Worm (Caenorhabditis elegans) whole organism, L4 larva: Measurements from ENCODE around the gene F59A7.5.

Experiments used
- F26F4.8 ChIP-seq: fragments of 200-800 bp; sonication (Bioruptor generic); conservative IDR thresholded peaks from 2 replicates; pipeline ENCODE4 v1.3.6; 2022; ENCODE audit warnings: missing genetic modification characterization, missing compliant biosample characterization
- F37D6.2 ChIP-seq: sonication (generic microtip); optimal IDR thresholded peaks from 2 replicates; lab custom pipeline; 2016; ENCODE audit warnings: mild to moderate bottlenecking, missing genetic modification characterization, missing compliant biosample characterization
- F44E2.7 ChIP-seq: fragments of 200-800 bp; sonication (Bioruptor generic); IDR thresholded peaks from 2 replicates; pipeline ENCODE4 v2.1.2; 2022; ENCODE audit warnings: missing genetic modification characterization, missing compliant biosample characterization
- T26A8.4 ChIP-seq: fragments of 200-800 bp; sonication (Bioruptor generic); IDR thresholded peaks from 2 replicates; pipeline ENCODE4 v1.3.6; 2022; ENCODE audit warnings: missing genetic modification characterization, missing compliant biosample characterization
- Y48G9A.11 ChIP-seq: fragments of 200-800 bp; sonication (Bioruptor generic); IDR thresholded peaks from 2 replicates; pipeline ENCODE4 v1.3.6; 2022; ENCODE audit warnings: missing genetic modification reagents, missing genetic modification characterization, missing compliant biosample characterization
- ama-1 ChIP-seq: fragments of 150-350 bp; optimal IDR thresholded peaks from 2 replicates; lab custom pipeline; 2014; ENCODE audit warnings: inconsistent platforms, mixed read lengths
- ceh-20 ChIP-seq: fragments of 200-800 bp; sonication (Bioruptor generic); IDR thresholded peaks from 2 replicates; pipeline ENCODE4 v1.3.6; 2022; ENCODE audit warnings: missing genetic modification reagents, missing genetic modification characterization, missing compliant biosample characterization
- ceh-44 ChIP-seq: fragments of 200-800 bp; sonication (Bioruptor generic); IDR thresholded peaks from 2 replicates; pipeline ENCODE4 v1.3.6; 2022; ENCODE audit warnings: missing genetic modification reagents, missing genetic modification characterization, missing compliant biosample characterization
- ces-1 ChIP-seq: fragments of 150-350 bp; sonication (generic microtip); optimal IDR thresholded peaks from 4 replicates; lab custom pipeline; 2014; ENCODE audit warnings: missing biosample characterization, missing genetic modification reagents, missing genetic modification characterization
- cey-2 ChIP-seq: sonication (generic microtip); optimal IDR thresholded peaks from 3 replicates; lab custom pipeline; 2017; ENCODE audit warnings: missing genetic modification characterization, mild to moderate bottlenecking, missing compliant biosample characterization, antibody characterized with exemption, borderline replicate concordance; ENCODE audit not compliant: insufficient read depth
- daf-16 ChIP-seq, 3 experiments: sonication (generic microtip); optimal IDR thresholded peaks; 2 replicates each; lab custom pipeline; 2016 to 2017; ENCODE audit warnings: missing genetic modification characterization in 3 of 3, missing genetic modification reagents in 3 of 3, mild to moderate bottlenecking in 2 of 3, missing compliant biosample characterization in 2 of 3, missing biosample characterization in 1 of 3, moderate library complexity in 1 of 3
- daf-19 ChIP-seq: fragments of 200-800 bp; sonication (Bioruptor generic); conservative IDR thresholded peaks from 2 replicates; pipeline ENCODE4 v1.3.6; 2022; ENCODE audit warnings: missing genetic modification characterization, missing compliant biosample characterization
- daf-8 ChIP-seq: fragments of 200-800 bp; sonication (Bioruptor generic); IDR thresholded peaks from 2 replicates; pipeline ENCODE4 v1.3.6; 2022; ENCODE audit warnings: missing genetic modification characterization, missing compliant biosample characterization
- dmd-9 ChIP-seq: fragments of 200-800 bp; sonication (Bioruptor generic); IDR thresholded peaks from 2 replicates; pipeline ENCODE4 v1.3.6; 2022; ENCODE audit warnings: missing genetic modification reagents, missing genetic modification characterization, missing compliant biosample characterization
- dpl-1 ChIP-seq: fragments of 150-350 bp; optimal IDR thresholded peaks from 2 replicates; lab custom pipeline; 2014; ENCODE audit warnings: missing biosample characterization, missing genetic modification reagents, missing genetic modification characterization
- dve-1 ChIP-seq: sonication (generic microtip); optimal IDR thresholded peaks from 2 replicates; lab custom pipeline; 2017; ENCODE audit warnings: antibody characterized with exemption, mild to moderate bottlenecking, missing genetic modification characterization, missing compliant biosample characterization; ENCODE audit not compliant: insufficient read depth
- fos-1 ChIP-seq: fragments of 150-350 bp; optimal IDR thresholded peaks from 2 replicates; lab custom pipeline; 2014; ENCODE audit warnings: missing biosample characterization, missing genetic modification characterization
- hif-1 ChIP-seq, 2 experiments: sonication (generic microtip); optimal IDR thresholded peaks; 2 replicates each; lab custom pipeline; 2016 to 2017; ENCODE audit warnings: missing compliant biosample characterization in 2 of 2, missing genetic modification characterization in 2 of 2, missing genetic modification reagents in 2 of 2, missing genotype in 2 of 2, mild to moderate bottlenecking in 1 of 2
- hlh-11 ChIP-seq: fragments of 200-800 bp; sonication (Bioruptor generic); optimal IDR thresholded peaks from 2 replicates; lab custom pipeline; 2018; ENCODE audit warnings: mild to moderate bottlenecking, missing genetic modification characterization, missing compliant biosample characterization
- hmg-1.1 ChIP-seq: fragments of 200-800 bp; sonication (Bioruptor generic); IDR thresholded peaks from 2 replicates; pipeline ENCODE4 v1.3.6; 2022; ENCODE audit warnings: missing genetic modification reagents, missing genetic modification characterization, missing compliant biosample characterization
- lin-38 ChIP-seq: fragments of 200-800 bp; sonication (Bioruptor generic); IDR thresholded peaks from 2 replicates; pipeline ENCODE4 v1.3.6; 2022; ENCODE audit warnings: missing genetic modification reagents, missing genetic modification characterization, missing compliant biosample characterization
- lsy-2 ChIP-seq, 2 experiments: fragments of 150-350 bp in 1 of 2; sonication (generic microtip) in 1 of 2; optimal IDR thresholded peaks; 2 replicates each; lab custom pipeline; 2014 to 2017; ENCODE audit warnings: missing biosample characterization in 2 of 2, missing genetic modification characterization in 2 of 2
- madf-5 ChIP-seq, 2 experiments: fragments of 200-800 bp; sonication (Bioruptor generic); IDR thresholded peaks; 2 replicates each; pipeline ENCODE4 v1.3.6; 2022; ENCODE audit warnings: missing compliant biosample characterization in 2 of 2, missing genetic modification characterization in 2 of 2
- mdl-1 ChIP-seq, 2 experiments: fragments of 150-350 bp in 1 of 2; sonication (generic microtip) in 1 of 2; optimal IDR thresholded peaks; 2 replicates each; lab custom pipeline; 2014 to 2017; ENCODE audit warnings: missing biosample characterization in 2 of 2, missing genetic modification characterization in 2 of 2
- mdt-29 ChIP-seq: fragments of 200-800 bp; sonication (Bioruptor generic); IDR thresholded peaks from 2 replicates; pipeline ENCODE4 v1.3.6; 2022; ENCODE audit warnings: missing genetic modification reagents, missing genetic modification characterization, missing compliant biosample characterization
- mxl-2 ChIP-seq: fragments of 200-800 bp; sonication (Bioruptor generic); conservative IDR thresholded peaks from 2 replicates; pipeline ENCODE4 v1.3.6; 2022; ENCODE audit warnings: missing genetic modification reagents, missing genetic modification characterization, missing compliant biosample characterization
- nhr-237 ChIP-seq: sonication (generic microtip); optimal IDR thresholded peaks from 2 replicates; lab custom pipeline; 2017; ENCODE audit warnings: missing biosample characterization, missing genetic modification characterization
- nhr-25 ChIP-seq: sonication (generic microtip); optimal IDR thresholded peaks from 2 replicates; lab custom pipeline; 2017; ENCODE audit warnings: missing genetic modification characterization, mild to moderate bottlenecking, missing compliant biosample characterization, antibody characterized with exemption, moderate library complexity, borderline replicate concordance; ENCODE audit not compliant: insufficient read depth
- nhr-28 ChIP-seq: fragments of 150-350 bp; optimal IDR thresholded peaks from 2 replicates; lab custom pipeline; 2014; ENCODE audit warnings: missing biosample characterization, missing genetic modification characterization
- nhr-41 ChIP-seq: fragments of 200-800 bp; sonication (Bioruptor generic); IDR thresholded peaks from 2 replicates; pipeline ENCODE4 v1.3.6; 2022; ENCODE audit warnings: missing genetic modification reagents, missing genetic modification characterization, missing compliant biosample characterization
- nhr-77 ChIP-seq: fragments of 150-350 bp; optimal IDR thresholded peaks from 2 replicates; lab custom pipeline; 2014; ENCODE audit warnings: missing biosample characterization, missing genetic modification characterization
- php-3 ChIP-seq: fragments of 200-800 bp; sonication (Bioruptor generic); IDR thresholded peaks from 2 replicates; pipeline ENCODE4 v1.3.6; 2022; ENCODE audit warnings: missing genetic modification reagents, missing genetic modification characterization, missing compliant biosample characterization
- pqm-1 ChIP-seq: sonication (generic microtip); optimal IDR thresholded peaks from 2 replicates; lab custom pipeline; 2017; ENCODE audit warnings: missing biosample characterization, missing genetic modification characterization
- saeg-2 ChIP-seq: fragments of 200-800 bp; sonication (Bioruptor generic); IDR thresholded peaks from 2 replicates; pipeline ENCODE4 v1.3.6; 2022; ENCODE audit warnings: missing genetic modification reagents, missing genetic modification characterization, missing compliant biosample characterization
- skn-1 ChIP-seq: fragments of 150-350 bp; optimal IDR thresholded peaks from 2 replicates; lab custom pipeline; 2014; ENCODE audit warnings: missing biosample characterization, missing genetic modification characterization
- snpc-1.2 ChIP-seq: fragments of 200-800 bp; sonication (Bioruptor generic); IDR thresholded peaks from 2 replicates; pipeline ENCODE4 v1.3.6; 2022; ENCODE audit warnings: missing genetic modification reagents, missing genetic modification characterization, missing compliant biosample characterization
- snpc-4 ChIP-seq: fragments of 150-350 bp; optimal IDR thresholded peaks from 2 replicates; lab custom pipeline; 2014; ENCODE audit warnings: missing biosample characterization, missing genetic modification characterization
- tra-1 ChIP-seq: fragments of 200-800 bp; sonication (Bioruptor generic); IDR thresholded peaks from 2 replicates; pipeline ENCODE4 v1.3.6; 2022; ENCODE audit warnings: missing genetic modification reagents, missing genetic modification characterization, missing compliant biosample characterization
- unc-62 ChIP-seq, 3 experiments: fragments of 150-350 bp in 1 of 3; sonication (generic microtip); optimal IDR thresholded peaks in 2 of 3; peaks in 1 of 3; 1 replicate in 1 of 3; 2 replicates in 2 of 3; lab custom pipeline; 2014 to 2017; ENCODE audit warnings: missing biosample characterization in 3 of 3, missing genetic modification characterization in 3 of 3, missing genetic modification reagents in 3 of 3, missing genotype in 1 of 3
- zfp-3 ChIP-seq: fragments of 200-800 bp; sonication (Bioruptor generic); conservative IDR thresholded peaks from 2 replicates; pipeline ENCODE4 v1.3.6; 2022; ENCODE audit warnings: missing genetic modification reagents, missing genetic modification characterization, missing compliant biosample characterization
- zip-11 ChIP-seq: fragments of 200-800 bp; sonication (Bioruptor generic); IDR thresholded peaks from 2 replicates; pipeline ENCODE4 v1.3.6; 2022; ENCODE audit warnings: missing genetic modification characterization, missing compliant biosample characterization

The F59A7.5 gene

DNA sequence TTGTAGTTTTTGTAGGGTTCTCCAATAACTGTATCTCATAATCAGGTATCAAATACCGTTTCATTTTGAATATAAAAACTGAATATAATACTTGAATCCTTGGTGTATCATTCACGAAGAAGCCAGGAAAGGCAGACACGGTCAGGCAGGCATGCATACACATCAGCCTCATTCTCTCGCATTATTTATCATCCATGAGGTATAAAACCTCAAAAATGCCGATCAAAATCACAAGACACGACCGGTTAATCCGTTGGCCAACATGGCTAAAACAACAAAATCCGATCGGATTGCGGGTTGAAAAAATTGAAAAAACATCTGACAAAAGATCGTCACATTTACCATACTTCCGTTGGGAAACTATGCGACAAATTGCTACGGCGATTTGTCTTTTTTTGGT is at the start of gene F59A7.5:
Gene F59A7.5 (plus strand): TSS at position 301 of the 400 bp plus-strand sequence.
- TF ChIP-seq php-3 (GFP tag; lab: Robert Waterston, UW) (no peak), unc-62 (GFP tag; optimal IDR thresholded peaks at IDR 0.05 in 1 of 2; lab: Kevin White, UChicago) (peak in 1 of 2 experiments; percentile 13), unc-62 (tag; optimal IDR thresholded peaks at IDR 0.05; lab: Kevin White, UChicago) (no peak), ceh-44 (GFP tag; lab: Robert Waterston, UW) (no peak), daf-8 (no peak)

DNA sequence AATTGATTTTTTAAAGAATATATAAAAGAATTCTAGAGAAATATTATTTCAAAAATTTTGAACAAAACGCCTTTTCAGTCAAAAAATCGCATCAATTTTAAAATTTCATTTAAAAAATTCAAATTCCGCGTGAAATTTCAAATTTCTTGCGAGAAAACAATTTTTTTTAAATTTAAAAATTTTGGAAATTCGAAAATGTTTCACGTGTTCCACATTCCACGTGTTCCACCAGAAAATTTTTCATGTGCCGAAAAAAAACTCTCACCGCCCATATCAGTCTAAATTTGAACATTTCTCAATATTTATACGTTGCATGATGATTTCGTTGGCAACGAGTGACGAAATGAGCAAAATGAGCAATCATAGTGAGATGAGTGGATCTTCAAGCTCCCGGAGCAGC is 47.4 kb upstream of the F59A7.5 start, which contains the start of gene fbxa-201:
Gene fbxa-201 (plus strand): TSS at position 301 of the 400 bp plus-strand sequence.
- TF ChIP-seq hif-1 (tag; optimal IDR thresholded peaks at IDR 0.05; lab: Kevin White, UChicago): no peak
- TF ChIP-seq pqm-1 (tag; lab: Kevin White, UChicago): no peak
- no peak for TF ChIP-seq ama-1 (lab: Kevin White, UChicago)
- no peak for TF ChIP-seq dpl-1 (GFP tag; lab: Kevin White, UChicago)
- no peak for TF ChIP-seq ces-1
- no peak for TF ChIP-seq mdl-1 (tag; optimal IDR thresholded peaks at IDR 0.05; lab: Kevin White, UChicago)
- TF ChIP-seq cey-2 (tag; lab: Kevin White, UChicago): no peak
- TF ChIP-seq hmg-1.1: no peak
- no peak for TF ChIP-seq mdt-29
- no peak for TF ChIP-seq nhr-41 (GFP tag; lab: Robert Waterston, UW)
- TF ChIP-seq nhr-237: no peak
- TF ChIP-seq mxl-2 (GFP tag; lab: Robert Waterston, UW): no peak
- no peak for TF ChIP-seq madf-5 (GFP tag; IDR thresholded peaks at IDR 0.05; lab: Robert Waterston, UW)
- no peak for TF ChIP-seq zip-11
- no peak for TF ChIP-seq T26A8.4 (GFP tag; lab: Robert Waterston, UW)
- TF ChIP-seq lin-38 (GFP tag; lab: Robert Waterston, UW): no peak
- TF ChIP-seq tra-1 (GFP tag; lab: Robert Waterston, UW): no peak
- TF ChIP-seq skn-1: no peak

DNA sequence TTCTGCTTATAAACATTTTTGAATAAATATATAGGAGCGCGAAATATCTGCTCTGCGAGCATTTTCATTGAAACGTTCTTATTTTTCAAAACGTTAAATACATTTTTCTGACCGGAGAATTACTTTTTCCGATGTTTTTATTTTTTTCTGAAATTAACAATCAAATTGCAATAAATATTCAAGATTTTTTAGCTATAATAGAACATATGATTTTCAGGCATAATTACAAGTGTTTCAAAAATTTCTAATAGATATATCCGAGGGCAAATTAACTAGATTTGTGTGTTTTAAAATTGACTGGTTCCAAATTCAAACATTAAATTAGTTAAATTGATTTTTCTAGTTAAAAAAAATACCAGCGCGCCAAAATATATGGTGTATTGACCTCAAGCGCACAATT is 43.5 kb upstream of the F59A7.5 start, which contains the start of gene T08B1.4:
Gene T08B1.4 (plus strand): TSS at position 301 of the 400 bp plus-strand sequence.
- TF ChIP-seq zfp-3 (GFP tag; lab: Robert Waterston, UW): no peak
- no peak for TF ChIP-seq F44E2.7 (GFP tag; lab: Robert Waterston, UW)
- TF ChIP-seq, all 104 proteins: peak for 0

DNA sequence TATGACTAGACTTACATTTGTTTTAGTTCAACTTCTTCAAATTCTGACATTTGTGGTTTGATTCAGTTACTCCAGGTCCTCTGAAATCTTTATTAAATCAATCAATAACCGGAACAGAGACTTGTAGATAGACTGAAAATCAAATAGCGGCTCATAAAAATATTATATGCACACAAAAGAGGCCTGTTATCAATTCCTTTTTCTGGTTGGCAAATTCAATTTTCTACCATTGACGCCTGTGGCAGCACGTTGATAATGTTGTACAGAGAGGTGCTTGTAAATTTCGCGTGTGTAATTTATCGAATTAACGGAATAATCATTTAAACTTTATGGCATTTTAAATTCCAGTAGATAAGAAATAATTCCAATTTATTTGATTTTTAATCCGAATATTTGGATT is 35.5 kb upstream of the F59A7.5 start, which contains the start of gene T08B1.1:
Gene T08B1.1 (minus strand): TSS at position 92 of the 400 bp plus-strand sequence.
- TF ChIP-seq pqm-1 (tag; lab: Kevin White, UChicago) (peak; percentile 89), ceh-20 (GFP tag; lab: Robert Waterston, UW) (peak; percentile 45; the same call in 1 of the 2 replicates), nhr-28 (tag; lab: Kevin White, UChicago) (peak; percentile 0), snpc-1.2 (GFP tag; lab: Robert Waterston, UW) (no peak), dmd-9 (GFP tag; lab: Robert Waterston, UW) (no peak), mdl-1 (tag; optimal IDR thresholded peaks at IDR 0.05; lab: Kevin White, UChicago) (peak in 1 of 2 experiments; percentile 5), lsy-2 (tag; optimal IDR thresholded peaks at IDR 0.05; lab: Kevin White, UChicago) (no peak), fos-1 (no peak), Y48G9A.11 (GFP tag; lab: Robert Waterston, UW) (no peak), snpc-4 (tag; lab: Kevin White, UChicago) (no peak), daf-19 (GFP tag; lab: Robert Waterston, UW) (no peak), daf-16 (GFP tag; optimal IDR thresholded peaks at IDR 0.05; lab: Kevin White, UChicago) (no peak), daf-16 (tag; optimal IDR thresholded peaks at IDR 0.05; lab: Kevin White, UChicago) (peak; percentile 68), tra-1 (GFP tag; lab: Robert Waterston, UW) (no peak; the same call in 1 of the 2 replicates), saeg-2 (GFP tag; lab: Robert Waterston, UW) (no peak), php-3 (GFP tag; lab: Robert Waterston, UW) (peak; percentile 94), F26F4.8 (no peak), dve-1 (tag; lab: Kevin White, UChicago) (peak; percentile 42), F37D6.2 (tag; lab: Kevin White, UChicago) (no peak), nhr-25 (tag; lab: Kevin White, UChicago) (no peak), nhr-77 (tag; lab: Kevin White, UChicago) (no peak), ceh-44 (GFP tag; lab: Robert Waterston, UW) (no peak), hlh-11 (tag; lab: Kevin White, UChicago) (peak; percentile 36), unc-62 (GFP tag; optimal IDR thresholded peaks at IDR 0.05 in 1 of 2; lab: Kevin White, UChicago) (no peak), unc-62 (tag; optimal IDR thresholded peaks at IDR 0.05; lab: Kevin White, UChicago) (no peak)
- TF ChIP-seq, all 104 proteins: peak for 8
